Fruit fly (Drosophila melanogaster) whole organism, embryonic: ENCODE measurements around the gene CG17362.
A peak's percentile ranks its signal among the peaks of the same experiment; 100 is the strongest.

Source experiments
- Blimp-1 ChIP-seq: fragments of 200-800 bp; sonication (Bioruptor generic); optimal IDR thresholded peaks from 3 replicates; lab custom pipeline; 2018; ENCODE audit warnings: missing biosample characterization, missing genetic modification characterization, mild to moderate bottlenecking, moderate library complexity, missing genetic modification reagents
- Bteb2 ChIP-seq: fragments of 200-800 bp; sonication (Bioruptor generic); optimal IDR thresholded peaks from 2 replicates; lab custom pipeline; 2016; ENCODE audit warnings: missing biosample characterization, missing genetic modification characterization
- CG10959 ChIP-seq: fragments of 200-800 bp; sonication (Bioruptor generic); IDR thresholded peaks from 2 replicates; pipeline ENCODE4 v1.3.6; 2022; ENCODE audit warnings: missing biosample characterization, missing genetic modification characterization
- CG11093 ChIP-seq: fragments of 200-800 bp; sonication (Bioruptor generic); IDR thresholded peaks from 3 replicates; pipeline ENCODE4 v1.3.6; 2022; ENCODE audit warnings: missing biosample characterization, missing genetic modification characterization
- CG12391 ChIP-seq: fragments of 200-800 bp; sonication (Bioruptor generic); optimal IDR thresholded peaks from 3 replicates; lab custom pipeline; 2018; ENCODE audit warnings: missing biosample characterization, mild to moderate bottlenecking, missing genetic modification characterization, moderate library complexity
- CG12744 ChIP-seq: fragments of 200-800 bp; sonication (Bioruptor generic); optimal IDR thresholded peaks from 2 replicates; lab custom pipeline; 2016; ENCODE audit warnings: missing biosample characterization, missing genetic modification characterization
- CG14441 ChIP-seq: fragments of 200-800 bp; sonication (Bioruptor generic); IDR thresholded peaks from 2 replicates; pipeline ENCODE4 v1.3.6; 2022; ENCODE audit warnings: missing biosample characterization, missing genetic modification characterization
- CG17361 ChIP-seq: fragments of 200-800 bp; sonication (Bioruptor generic); IDR thresholded peaks from 3 replicates; pipeline ENCODE4 v1.3.6; 2022; ENCODE audit warnings: missing biosample characterization, missing genetic modification characterization
- CG18011 ChIP-seq: fragments of 200-800 bp; sonication (Bioruptor generic); optimal IDR thresholded peaks from 2 replicates; lab custom pipeline; 2017; ENCODE audit warnings: missing biosample characterization, missing genetic modification characterization, mild to moderate bottlenecking, moderate library complexity, missing genotype
- CG18262 ChIP-seq: fragments of 200-800 bp; optimal IDR thresholded peaks from 3 replicates; lab custom pipeline; 2019; ENCODE audit warnings: missing biosample characterization, mild to moderate bottlenecking, missing genetic modification characterization, moderate library complexity
- CG18599 ChIP-seq: fragments of 200-800 bp; sonication (Bioruptor generic); optimal IDR thresholded peaks from 3 replicates; lab custom pipeline; 2017; ENCODE audit warnings: missing biosample characterization, missing genetic modification characterization, mild to moderate bottlenecking, moderate library complexity, missing genetic modification reagents
- CG18764 ChIP-seq: fragments of 200-800 bp; sonication (Bioruptor generic); optimal IDR thresholded peaks from 3 replicates; lab custom pipeline; 2016; ENCODE audit warnings: missing biosample characterization, missing genetic modification characterization
- CG2199 ChIP-seq: fragments of 200-800 bp; sonication (Bioruptor generic); IDR thresholded peaks from 3 replicates; pipeline ENCODE4 v1.3.6; 2022; ENCODE audit warnings: missing biosample characterization, missing genetic modification characterization
- CG30020 ChIP-seq: fragments of 200-800 bp; optimal IDR thresholded peaks from 2 replicates; lab custom pipeline; 2019; ENCODE audit warnings: missing biosample characterization, mild to moderate bottlenecking, missing genetic modification characterization, moderate library complexity
- CG3726 ChIP-seq: fragments of 200-800 bp; sonication (Bioruptor generic); IDR thresholded peaks from 3 replicates; pipeline ENCODE4, ENCODE4 v1.3.6; 2022; ENCODE audit warnings: missing biosample characterization, missing genetic modification characterization
- CG4730 ChIP-seq: fragments of 200-800 bp; sonication (Bioruptor generic); IDR thresholded peaks from 2 replicates; pipeline ENCODE4 v1.3.6; 2022; ENCODE audit warnings: missing biosample characterization, missing genetic modification characterization
- CG6654 ChIP-seq: fragments of 200-800 bp; sonication (Bioruptor generic); optimal IDR thresholded peaks from 2 replicates; lab custom pipeline; 2017; ENCODE audit warnings: missing biosample characterization, mild to moderate bottlenecking, missing genetic modification characterization
- CG7786 ChIP-seq: fragments of 200-800 bp; sonication (Bioruptor generic); optimal IDR thresholded peaks from 2 replicates; lab custom pipeline; 2016; ENCODE audit warnings: missing biosample characterization, missing genetic modification characterization
- CG7839 ChIP-seq: fragments of 200-800 bp; sonication (Bioruptor generic); optimal IDR thresholded peaks from 3 replicates; lab custom pipeline; 2018; ENCODE audit warnings: missing biosample characterization, mild to moderate bottlenecking, missing genetic modification characterization, moderate library complexity
- CG9609 ChIP-seq: fragments of 200-800 bp; sonication (Bioruptor generic); optimal IDR thresholded peaks from 3 replicates; lab custom pipeline; 2016; ENCODE audit warnings: missing biosample characterization, missing genetic modification characterization
- CG9876 ChIP-seq: fragments of 200-800 bp; sonication (Bioruptor generic); optimal IDR thresholded peaks from 2 replicates; lab custom pipeline; 2016; ENCODE audit warnings: missing biosample characterization, missing genetic modification characterization
- D19B ChIP-seq: fragments of 200-800 bp; sonication (Bioruptor generic); optimal IDR thresholded peaks from 2 replicates; lab custom pipeline; 2017; ENCODE audit warnings: missing biosample characterization, mild to moderate bottlenecking, missing genetic modification characterization
- Deaf1 ChIP-seq: fragments of 200-800 bp; optimal IDR thresholded peaks from 3 replicates; lab custom pipeline; 2019; ENCODE audit warnings: missing biosample characterization, mild to moderate bottlenecking, missing genetic modification characterization, moderate library complexity
- Dek ChIP-seq: fragments of 200-800 bp; sonication (Bioruptor generic); optimal IDR thresholded peaks from 3 replicates; lab custom pipeline; 2019; ENCODE audit warnings: missing biosample characterization, mild to moderate bottlenecking, missing genetic modification characterization, moderate library complexity
- Dll ChIP-seq: fragments of 200-800 bp; sonication (Bioruptor generic); IDR thresholded peaks from 4 replicates; pipeline ENCODE4 v1.3.6; 2022; ENCODE audit warnings: missing biosample characterization, missing genetic modification characterization; ENCODE audit not compliant: partially characterized antibody
- E2f2 ChIP-seq: fragments of 200-800 bp; sonication (Bioruptor generic); IDR thresholded peaks from 2 replicates; pipeline ENCODE4 v1.3.6; 2022; ENCODE audit warnings: missing biosample characterization, missing genetic modification characterization
- Elba2 ChIP-seq: fragments of 200-800 bp; sonication (Bioruptor generic); optimal IDR thresholded peaks from 3 replicates; lab custom pipeline; 2016; ENCODE audit warnings: missing biosample characterization, missing genetic modification characterization
- Max ChIP-seq: fragments of 200-800 bp; sonication (Bioruptor generic); optimal IDR thresholded peaks from 2 replicates; lab custom pipeline; 2016; ENCODE audit warnings: missing biosample characterization, mild to moderate bottlenecking, missing genetic modification characterization
- Meics ChIP-seq: fragments of 200-800 bp; sonication (Bioruptor generic); optimal IDR thresholded peaks from 2 replicates; lab custom pipeline; 2017; ENCODE audit warnings: missing biosample characterization, mild to moderate bottlenecking, missing genetic modification characterization
- NC2β ChIP-seq: fragments of 200-800 bp; sonication (Bioruptor generic); optimal IDR thresholded peaks from 2 replicates; lab custom pipeline; 2016; ENCODE audit warnings: missing biosample characterization, missing genetic modification characterization
- Nf-YA ChIP-seq: fragments of 200-800 bp; sonication (Bioruptor generic); IDR thresholded peaks from 2 replicates; pipeline ENCODE4 v1.3.6; 2022; ENCODE audit warnings: missing biosample characterization, missing genetic modification characterization
- Opbp ChIP-seq: fragments of 200-800 bp; sonication (Bioruptor generic); IDR thresholded peaks from 3 replicates; pipeline ENCODE4 v1.3.6; 2022; ENCODE audit warnings: missing biosample characterization, missing genetic modification characterization; ENCODE audit not compliant: partially characterized antibody
- Ssrp ChIP-seq: fragments of 200-800 bp; sonication (Bioruptor generic); optimal IDR thresholded peaks from 2 replicates; lab custom pipeline; 2018; ENCODE audit warnings: missing biosample characterization, mild to moderate bottlenecking, missing genetic modification characterization, moderate library complexity
- Tbp ChIP-seq: fragments of >200 bp; optimal IDR thresholded peaks from 2 replicates; lab custom pipeline; 2018; ENCODE audit warnings: missing biosample characterization, missing genetic modification characterization
- ap ChIP-seq: fragments of 200-800 bp; sonication (Bioruptor generic); IDR thresholded peaks from 2 replicates; pipeline ENCODE4 v1.3.6; 2022; ENCODE audit warnings: missing biosample characterization, missing genetic modification characterization
- bcd ChIP-seq: fragments of 200-800 bp; sonication (Bioruptor generic); optimal IDR thresholded peaks from 2 replicates; lab custom pipeline; 2017; ENCODE audit warnings: missing biosample characterization, mild to moderate bottlenecking, missing genetic modification characterization
- bowl ChIP-seq: fragments of 200-800 bp; sonication (Bioruptor generic); IDR thresholded peaks from 2 replicates; pipeline ENCODE4 v1.3.6; 2022; ENCODE audit warnings: missing biosample characterization, missing genetic modification characterization
- cad ChIP-seq: fragments of >200 bp; optimal IDR thresholded peaks from 2 replicates; lab custom pipeline; 2017; ENCODE audit warnings: missing biosample characterization, missing genetic modification characterization
- dati ChIP-seq: fragments of 200-800 bp; sonication (Bioruptor generic); IDR thresholded peaks from 2 replicates; pipeline ENCODE4 v1.3.6; 2022; ENCODE audit warnings: missing biosample characterization, missing genetic modification characterization
- hb ChIP-seq: fragments of 200-800 bp; sonication (Bioruptor generic); IDR thresholded peaks from 3 replicates; pipeline ENCODE4 v1.3.6; 2022; ENCODE audit warnings: missing biosample characterization, missing genetic modification characterization; ENCODE audit not compliant: partially characterized antibody
- kah ChIP-seq: fragments of 200-800 bp; sonication (Bioruptor generic); optimal IDR thresholded peaks from 2 replicates; lab custom pipeline; 2018; ENCODE audit warnings: missing biosample characterization, mild to moderate bottlenecking, missing genetic modification characterization
- lbe ChIP-seq: fragments of 200-800 bp; sonication (Bioruptor generic); optimal IDR thresholded peaks from 2 replicates; lab custom pipeline; 2016; ENCODE audit warnings: missing biosample characterization, mild to moderate bottlenecking, missing genetic modification characterization
- mam ChIP-seq: fragments of 200-800 bp; sonication (Bioruptor generic); optimal IDR thresholded peaks from 3 replicates; lab custom pipeline; 2016; ENCODE audit warnings: missing biosample characterization, missing genetic modification characterization
- mirr ChIP-seq: fragments of 200-800 bp; sonication (Bioruptor generic); optimal IDR thresholded peaks from 3 replicates; lab custom pipeline; 2018; ENCODE audit warnings: missing biosample characterization, mild to moderate bottlenecking, missing genetic modification characterization
- phol ChIP-seq: fragments of 200-800 bp; sonication (Bioruptor generic); optimal IDR thresholded peaks from 3 replicates; lab custom pipeline; 2018; ENCODE audit warnings: missing biosample characterization, mild to moderate bottlenecking, missing genetic modification characterization, moderate library complexity
- tin ChIP-seq: fragments of 200-800 bp; sonication (Bioruptor generic); optimal IDR thresholded peaks from 3 replicates; lab custom pipeline; 2016; ENCODE audit warnings: missing biosample characterization, missing genetic modification characterization
- tll ChIP-seq, 2 experiments: fragments of 200-800 bp in 1 of 2; fragments of >200 bp in 1 of 2; sonication (Bioruptor generic) in 1 of 2; optimal IDR thresholded peaks; 2 replicates each; lab custom pipeline; 2017 to 2019; ENCODE audit warnings: missing biosample characterization in 2 of 2, missing genetic modification characterization in 2 of 2, mild to moderate bottlenecking in 1 of 2, moderate library complexity in 1 of 2
- wdn ChIP-seq: fragments of 200-800 bp; sonication (Bioruptor generic); IDR thresholded peaks from 2 replicates; pipeline ENCODE4 v1.3.6; 2022; ENCODE audit warnings: missing biosample characterization, missing genetic modification characterization
- zfh1 ChIP-seq: fragments of 200-800 bp; sonication (Bioruptor generic); IDR thresholded peaks from 3 replicates; pipeline ENCODE4 v1.3.6; 2022; ENCODE audit warnings: missing biosample characterization, missing genetic modification characterization

CG17362 gene

dm6 chr3L:14028485-14029384 is 42.3 kb downstream of the CG17362 start, which contains the start of gene Ptip (continued):
- no peak for TF ChIP-seq CG18764 (GFP tag; lab: Kevin White, UChicago)
- no peak for TF ChIP-seq CG12744
- peak; percentile 1 for TF ChIP-seq CG9609 (GFP tag; lab: Kevin White, UChicago)
- peak; percentile 91 for TF ChIP-seq phol (tag; lab: Kevin White, UChicago)
- no peak for TF ChIP-seq CG3726
- no peak for TF ChIP-seq CG18599 (GFP tag; lab: Kevin White, UChicago)
- TF ChIP-seq CG7786 (GFP tag; lab: Kevin White, UChicago), result no peak
- TF ChIP-seq CG9876 (GFP tag; lab: Kevin White, UChicago), result no peak
- no peak for TF ChIP-seq CG6654
- TF ChIP-seq Meics, result no peak
- no peak for TF ChIP-seq CG17361
- TF ChIP-seq CG4730 (GFP tag; lab: Robert Waterston, UW), result no peak; the same call in 1 of the 2 replicates
- TF ChIP-seq tll (GFP tag; optimal IDR thresholded peaks at IDR 0.05; lab: Kevin White, UChicago), result peak in 1 of 2 experiments; percentile 25
- TF ChIP-seq Dek (tag; lab: Kevin White, UChicago), result no peak
- peak; percentile 69 for TF ChIP-seq kah (GFP tag; lab: Kevin White, UChicago)
- peak; percentile 94 for TF ChIP-seq hb
- TF ChIP-seq Nf-YA, result no peak
- no peak for TF ChIP-seq dati (GFP tag; lab: Robert Waterston, UW)
- no peak for TF ChIP-seq CG18262 (tag; lab: Kevin White, UChicago)
- no peak for TF ChIP-seq Bteb2 (GFP tag; lab: Kevin White, UChicago)
- TF ChIP-seq Elba2, result no peak
- peak; percentile 25 for TF ChIP-seq CG12391 (tag; lab: Kevin White, UChicago)
- TF ChIP-seq bcd (GFP tag; lab: Kevin White, UChicago), result peak; percentile 89
- TF ChIP-seq zfh1 (GFP tag; lab: Robert Waterston, UW), result 0 out of 3 replicates have a peak, but pooled peaks have one; percentile 34
- no peak for TF ChIP-seq Deaf1 (tag; lab: Kevin White, UChicago)
- no peak for TF ChIP-seq CG11093 (GFP tag; lab: Robert Waterston, UW)
- no peak for TF ChIP-seq CG7839 (tag; lab: Kevin White, UChicago)
- peak; percentile 91 for TF ChIP-seq Dll (GFP tag; lab: Robert Waterston, UW)
- no peak for TF ChIP-seq CG14441
- peak; percentile 57; the same call in 1 of the 2 replicates for TF ChIP-seq wdn (GFP tag; lab: Robert Waterston, UW)
- no peak for TF ChIP-seq lbe (GFP tag; lab: Kevin White, UChicago)
- TF ChIP-seq CG30020 (tag; lab: Kevin White, UChicago), result peak; percentile 37
- TF ChIP-seq NC2β (GFP tag; lab: Kevin White, UChicago), result no peak
- no peak for TF ChIP-seq CG10959 (GFP tag; lab: Robert Waterston, UW)
- peak; percentile 98 for TF ChIP-seq Opbp (GFP tag; lab: Robert Waterston, UW)
- TF ChIP-seq CG2199, result no peak
- TF ChIP-seq D19B (GFP tag; lab: Kevin White, UChicago), result no peak
- TF ChIP-seq Blimp-1, result peak; percentile 94
- peak; percentile 28 for TF ChIP-seq mam (GFP tag; lab: Kevin White, UChicago)
- no peak for TF ChIP-seq tin
- peak; percentile 95 for TF ChIP-seq cad
- peak; percentile 70 for TF ChIP-seq E2f2 (GFP tag; lab: Robert Waterston, UW)
- no peak for TF ChIP-seq CG18011 (GFP tag; lab: Kevin White, UChicago)
- TF ChIP-seq Max, result peak; percentile 41
- no peak for TF ChIP-seq Tbp (GFP tag; lab: Kevin White, UChicago)
- TF ChIP-seq mirr (GFP tag; lab: Kevin White, UChicago), result no peak
- no peak for TF ChIP-seq Ssrp (tag; lab: Kevin White, UChicago)
- no peak for TF ChIP-seq ap
- TF ChIP-seq bowl (GFP tag; lab: Robert Waterston, UW), result no peak
